Worm (Caenorhabditis elegans) whole organism, L2 larva: ENCODE measurements around the gene T06E8.2.

ENCODE experiments used
- F13H6.1 ChIP-seq: sonication (generic microtip); optimal IDR thresholded peaks from 2 replicates; lab custom pipeline; 2016; ENCODE audit warnings: missing genetic modification characterization, missing compliant biosample characterization
- R02D3.7 ChIP-seq: fragments of 150-350 bp; optimal IDR thresholded peaks from 2 replicates; lab custom pipeline; 2014; ENCODE audit warnings: missing biosample characterization, missing genetic modification characterization
- Y55F3AM.14 ChIP-seq: fragments of 200-800 bp; sonication (Bioruptor generic); optimal IDR thresholded peaks from 2 replicates; lab custom pipeline; 2018; ENCODE audit warnings: mild to moderate bottlenecking, missing genetic modification characterization, missing compliant biosample characterization
- ZK546.5 ChIP-seq: sonication (generic microtip); optimal IDR thresholded peaks from 2 replicates; lab custom pipeline; 2017; ENCODE audit warnings: missing biosample characterization, missing genetic modification characterization
- alr-1 ChIP-seq: fragments of 150-350 bp; optimal IDR thresholded peaks from 2 replicates; lab custom pipeline; 2014; ENCODE audit warnings: missing biosample characterization, missing genetic modification characterization
- aly-2 ChIP-seq: fragments of 150-350 bp; optimal IDR thresholded peaks from 2 replicates; lab custom pipeline; 2014; ENCODE audit warnings: missing biosample characterization, missing genetic modification characterization
- blmp-1 ChIP-seq: sonication (generic microtip); optimal IDR thresholded peaks from 2 replicates; lab custom pipeline; 2017; ENCODE audit warnings: missing genetic modification characterization, mild to moderate bottlenecking, missing compliant biosample characterization, antibody characterized with exemption, moderate library complexity; ENCODE audit not compliant: insufficient read depth
- ceh-16 ChIP-seq: fragments of 150-350 bp; optimal IDR thresholded peaks from 2 replicates; lab custom pipeline; 2014; ENCODE audit warnings: missing biosample characterization, missing genetic modification characterization
- ceh-82 ChIP-seq: fragments of 150-350 bp; optimal IDR thresholded peaks from 2 replicates; lab custom pipeline; 2014; ENCODE audit warnings: missing biosample characterization, missing genetic modification characterization
- dmd-4 ChIP-seq: sonication (generic microtip); optimal IDR thresholded peaks from 2 replicates; lab custom pipeline; 2017; ENCODE audit warnings: missing biosample characterization, missing genetic modification characterization
- egl-27 ChIP-seq: sonication (generic microtip); optimal IDR thresholded peaks from 3 replicates; lab custom pipeline; 2017; ENCODE audit warnings: missing biosample characterization, missing genetic modification reagents, missing genetic modification characterization
- elt-3 ChIP-seq: sonication (generic microtip); optimal IDR thresholded peaks from 2 replicates; lab custom pipeline; 2017; ENCODE audit warnings: missing biosample characterization, missing genetic modification characterization
- gmeb-1 ChIP-seq: fragments of 150-350 bp; optimal IDR thresholded peaks from 2 replicates; lab custom pipeline; 2014; ENCODE audit warnings: missing biosample characterization, missing genetic modification characterization
- lin-11 ChIP-seq: fragments of 150-350 bp; sonication (generic microtip); optimal IDR thresholded peaks from 2 replicates; lab custom pipeline; 2014; ENCODE audit warnings: missing biosample characterization, missing genetic modification characterization, inconsistent platforms, mixed read lengths
- lin-39 ChIP-seq: fragments of 150-350 bp; optimal IDR thresholded peaks from 2 replicates; lab custom pipeline; 2014; ENCODE audit warnings: missing biosample characterization, missing genetic modification reagents, missing genetic modification characterization
- lsy-2 ChIP-seq, 2 experiments: fragments of 150-350 bp in 1 of 2; sonication (generic microtip) in 1 of 2; optimal IDR thresholded peaks; 2 replicates each; lab custom pipeline; 2014 to 2017; ENCODE audit warnings: missing biosample characterization in 2 of 2, missing genetic modification characterization in 2 of 2
- mab-5 ChIP-seq: fragments of 150-350 bp; optimal IDR thresholded peaks from 2 replicates; lab custom pipeline; 2014; ENCODE audit warnings: missing biosample characterization, missing genetic modification characterization
- mdl-1 ChIP-seq, 2 experiments: fragments of 150-350 bp in 1 of 2; sonication (generic microtip) in 1 of 2; optimal IDR thresholded peaks; 2 replicates each; lab custom pipeline; 2017; ENCODE audit warnings: missing biosample characterization in 2 of 2, missing genetic modification characterization in 2 of 2
- nhr-10 ChIP-seq: sonication (generic microtip); optimal IDR thresholded peaks from 2 replicates; lab custom pipeline; 2017; ENCODE audit warnings: missing biosample characterization, missing genetic modification characterization
- nhr-11 ChIP-seq: fragments of 150-350 bp; optimal IDR thresholded peaks from 2 replicates; lab custom pipeline; 2014; ENCODE audit warnings: missing biosample characterization, missing genetic modification characterization
- nhr-12 ChIP-seq: fragments of 150-350 bp; optimal IDR thresholded peaks from 2 replicates; lab custom pipeline; 2014; ENCODE audit warnings: missing biosample characterization, missing genetic modification characterization
- nhr-23 ChIP-seq: fragments of 150-350 bp; optimal IDR thresholded peaks from 2 replicates; lab custom pipeline; 2014; ENCODE audit warnings: missing biosample characterization, missing genetic modification reagents, missing genetic modification characterization
- nhr-237 ChIP-seq: fragments of 150-350 bp; optimal IDR thresholded peaks from 2 replicates; lab custom pipeline; 2014; ENCODE audit warnings: missing biosample characterization, missing genetic modification characterization
- nhr-77 ChIP-seq: fragments of 150-350 bp; optimal IDR thresholded peaks from 2 replicates; lab custom pipeline; 2014; ENCODE audit warnings: missing biosample characterization, missing genetic modification characterization
- sem-4 ChIP-seq: fragments of 150-350 bp; optimal IDR thresholded peaks from 2 replicates; lab custom pipeline; 2014; ENCODE audit warnings: missing biosample characterization, missing genetic modification reagents, missing genetic modification characterization
- sma-3 ChIP-seq: sonication (generic microtip); optimal IDR thresholded peaks from 2 replicates; lab custom pipeline; 2016; ENCODE audit warnings: missing genetic modification reagents, missing genetic modification characterization, missing compliant biosample characterization
- sma-9 ChIP-seq, 2 experiments: fragments of 150-350 bp in 1 of 2; sonication (generic microtip) in 1 of 2; optimal IDR thresholded peaks; 2 replicates each; lab custom pipeline; 2014 to 2016; ENCODE audit warnings: missing genetic modification characterization in 2 of 2, mild to moderate bottlenecking in 1 of 2, missing biosample characterization in 1 of 2, missing compliant biosample characterization in 1 of 2, missing genetic modification reagents in 1 of 2, moderate library complexity in 1 of 2
- snpc-4 ChIP-seq: fragments of 150-350 bp; optimal IDR thresholded peaks from 2 replicates; lab custom pipeline; 2014; ENCODE audit warnings: missing biosample characterization, missing genetic modification characterization
- unc-55 ChIP-seq: fragments of 150-350 bp; sonication (generic microtip); optimal IDR thresholded peaks from 3 replicates; lab custom pipeline; 2014; ENCODE audit warnings: missing biosample characterization, missing genetic modification reagents, missing genetic modification characterization
- unc-62 ChIP-seq: fragments of 150-350 bp; optimal IDR thresholded peaks from 2 replicates; lab custom pipeline; 2014; ENCODE audit warnings: missing biosample characterization, missing genetic modification reagents, missing genetic modification characterization
- ztf-1 ChIP-seq: fragments of 200-800 bp; sonication (Bioruptor generic); conservative IDR thresholded peaks from 2 replicates; pipeline ENCODE4 v1.3.6; 2022; ENCODE audit warnings: missing genetic modification characterization, missing compliant biosample characterization
- ztf-11 ChIP-seq: sonication (generic microtip); optimal IDR thresholded peaks from 2 replicates; lab custom pipeline; 2017; ENCODE audit warnings: missing biosample characterization, missing genetic modification characterization
- ztf-4 ChIP-seq: fragments of 150-350 bp; optimal IDR thresholded peaks from 2 replicates; lab custom pipeline; 2014; ENCODE audit warnings: missing biosample characterization, missing genetic modification characterization

T06E8.2 gene

ce11 chrV:10072721-10073120 lies 36.5 kb upstream of the T06E8.2 start:
- TF ChIP-seq Y55F3AM.14 (GFP tag; lab: Kevin White, UChicago) (no peak), aly-2 (tag; lab: Kevin White, UChicago) (no peak), lsy-2 (tag; optimal IDR thresholded peaks at IDR 0.05; lab: Kevin White, UChicago) (no peak), nhr-10 (tag; lab: Kevin White, UChicago) (no peak), nhr-12 (tag; lab: Kevin White, UChicago) (no peak), lin-39 (tag; lab: Kevin White, UChicago) (no peak), mab-5 (tag; lab: Kevin White, UChicago) (no peak), sma-3 (GFP tag; lab: Kevin White, UChicago) (no peak), blmp-1 (tag; lab: Kevin White, UChicago) (no peak), nhr-237 (tag; lab: Kevin White, UChicago) (no peak), snpc-4 (no peak), ceh-82 (tag; lab: Kevin White, UChicago) (no peak), ceh-16 (tag; lab: Kevin White, UChicago) (no peak), ZK546.5 (tag; lab: Kevin White, UChicago) (no peak), egl-27 (tag; lab: Kevin White, UChicago) (no peak), alr-1 (no peak), lin-11 (tag; lab: Kevin White, UChicago) (no peak), elt-3 (tag; lab: Kevin White, UChicago) (no peak)

- TF ChIP-seq Y55F3AM.14 (GFP tag; lab: Kevin White, UChicago): no peak
Observed at ce11 chrV:10070541-10070940, 34.3 kb upstream of the T06E8.2 start, which contains the start of gene nhr-192. Gene nhr-192, minus strand, starts transcription at chrV:10070641.

ce11 chrV:10066769-10067168 lies 30.6 kb upstream of the T06E8.2 start, which contains the start of gene npr-39:
Gene npr-39, plus strand, starts transcription at chrV:10067069.
- no peak for TF ChIP-seq R02D3.7 (tag; lab: Kevin White, UChicago)
- no peak for TF ChIP-seq snpc-4
- no peak for TF ChIP-seq lin-39 (tag; lab: Kevin White, UChicago)
- TF ChIP-seq gmeb-1 (tag; lab: Kevin White, UChicago): no peak
- TF ChIP-seq, all 48 proteins: peak for 0

- TF ChIP-seq F13H6.1 (tag; lab: Kevin White, UChicago) (no peak), ztf-1 (GFP tag; lab: Robert Waterston, UW) (no peak), ztf-4 (tag; lab: Kevin White, UChicago) (no peak)
Observed at ce11 chrV:10065679-10066078, 29.5 kb upstream of the T06E8.2 start.

- TF ChIP-seq lin-11 (tag; lab: Kevin White, UChicago): no peak
- no peak for TF ChIP-seq ztf-11 (tag; lab: Kevin White, UChicago)
- TF ChIP-seq nhr-23 (tag; lab: Kevin White, UChicago): no peak
- TF ChIP-seq sma-9 (GFP tag; optimal IDR thresholded peaks at IDR 0.05; lab: Kevin White, UChicago): no peak
- TF ChIP-seq sma-9 (tag; optimal IDR thresholded peaks at IDR 0.05; lab: Kevin White, UChicago): no peak
- TF ChIP-seq nhr-11 (tag; lab: Kevin White, UChicago): no peak
- no peak for TF ChIP-seq gmeb-1 (tag; lab: Kevin White, UChicago)
- TF ChIP-seq mdl-1 (tag; optimal IDR thresholded peaks at IDR 0.05; lab: Kevin White, UChicago): no peak
- no peak for TF ChIP-seq snpc-4
- TF ChIP-seq ztf-4 (tag; lab: Kevin White, UChicago): no peak
- TF ChIP-seq ZK546.5 (tag; lab: Kevin White, UChicago): no peak
- no peak for TF ChIP-seq sem-4 (tag; lab: Kevin White, UChicago)
- TF ChIP-seq elt-3 (tag; lab: Kevin White, UChicago): no peak
- TF ChIP-seq unc-55 (GFP tag; lab: Kevin White, UChicago): no peak
- TF ChIP-seq lsy-2 (tag; optimal IDR thresholded peaks at IDR 0.05; lab: Kevin White, UChicago): no peak
- TF ChIP-seq unc-62 (GFP tag; lab: Kevin White, UChicago): no peak
- TF ChIP-seq alr-1: no peak
- TF ChIP-seq dmd-4: no peak
- TF ChIP-seq nhr-10 (tag; lab: Kevin White, UChicago): no peak
- TF ChIP-seq nhr-77 (tag; lab: Kevin White, UChicago): no peak
Observed at ce11 chrV:10064221-10064620, 28.0 kb upstream of the T06E8.2 start, which contains the start of gene fipr-13. Gene fipr-13, plus strand, starts transcription at chrV:10064521.
